Worm (Caenorhabditis elegans): ENCODE results near the gene srv-5.

Gene srv-5

ce11 chrX:4209131-4209530 is 43.0 kb upstream of the srv-5 start (continued):
- TF ChIP-seq ceh-30 (tag; optimal IDR thresholded peaks at IDR 0.05): peak; percentile 78
- no peak for TF ChIP-seq fkh-6 (tag; optimal IDR thresholded peaks at IDR 0.05)
- TF ChIP-seq ama-1 (optimal IDR thresholded peaks at IDR 0.05): no peak
- peak; percentile 95 for TF ChIP-seq tbx-2 (tag; optimal IDR thresholded peaks at IDR 0.05)
- peak; percentile 82 for TF ChIP-seq ceh-22 (tag; optimal IDR thresholded peaks at IDR 0.05)
- peak; percentile 95 for TF ChIP-seq unc-42 (tag; optimal IDR thresholded peaks at IDR 0.05)
- peak; percentile 94 for TF ChIP-seq rnt-1 (tag; optimal IDR thresholded peaks at IDR 0.05)
- peak; percentile 97 for TF ChIP-seq ref-2 (tag; optimal IDR thresholded peaks at IDR 0.05)
- TF ChIP-seq hlh-6 (tag; optimal IDR thresholded peaks at IDR 0.05): peak; percentile 35
- peak; percentile 52 for TF ChIP-seq ets-4 (tag; optimal IDR thresholded peaks at IDR 0.05)
- TF ChIP-seq sdc-2 (tag; optimal IDR thresholded peaks at IDR 0.05): peak; percentile 100
- TF ChIP-seq C08G9.2 (tag; optimal IDR thresholded peaks at IDR 0.05): peak; percentile 78
- TF ChIP-seq odd-2 (tag; optimal IDR thresholded peaks at IDR 0.05): peak; percentile 36
- TF ChIP-seq ceh-31 (tag; optimal IDR thresholded peaks at IDR 0.05): peak; percentile 98
- no peak for TF ChIP-seq zip-5 (tag; optimal IDR thresholded peaks at IDR 0.05)
- TF ChIP-seq pax-1 (tag; optimal IDR thresholded peaks at IDR 0.05): peak; percentile 83
- TF ChIP-seq sox-4 (tag; optimal IDR thresholded peaks at IDR 0.05): peak; percentile 73
- TF ChIP-seq madf-2 (tag; optimal IDR thresholded peaks at IDR 0.05): peak; percentile 67
- TF ChIP-seq nfya-1 (tag; optimal IDR thresholded peaks at IDR 0.05): peak; percentile 98
- peak; percentile 77 for TF ChIP-seq F13H6.1 (tag; optimal IDR thresholded peaks at IDR 0.05)
- peak; percentile 75 for TF ChIP-seq ceh-45 (GFP tag; IDR thresholded peaks at IDR 0.05)
- TF ChIP-seq fax-1 (tag; optimal IDR thresholded peaks at IDR 0.05): peak; percentile 6
- TF ChIP-seq hlh-15 (tag; optimal IDR thresholded peaks at IDR 0.05): peak; percentile 16
- TF ChIP-seq pros-1 (tag; optimal IDR thresholded peaks at IDR 0.05): peak; percentile 94
- peak; percentile 95 for TF ChIP-seq dve-1 (tag; optimal IDR thresholded peaks at IDR 0.05)
- TF ChIP-seq unc-86 (tag; optimal IDR thresholded peaks at IDR 0.05): peak; percentile 90
- peak; percentile 63 for TF ChIP-seq gmeb-2 (tag; optimal IDR thresholded peaks at IDR 0.05)
- no peak for TF ChIP-seq pag-3 (tag; optimal IDR thresholded peaks at IDR 0.05; ENCODE audit: borderline replicate concordance)
- peak; percentile 85 for TF ChIP-seq K09A11.1 (tag; optimal IDR thresholded peaks at IDR 0.05; ENCODE audit: insufficient read depth)
- TF ChIP-seq ttx-3 (tag; optimal IDR thresholded peaks at IDR 0.05): peak; percentile 70
- TF ChIP-seq K02D7.2 (tag; optimal IDR thresholded peaks at IDR 0.05): no peak

DNA sequence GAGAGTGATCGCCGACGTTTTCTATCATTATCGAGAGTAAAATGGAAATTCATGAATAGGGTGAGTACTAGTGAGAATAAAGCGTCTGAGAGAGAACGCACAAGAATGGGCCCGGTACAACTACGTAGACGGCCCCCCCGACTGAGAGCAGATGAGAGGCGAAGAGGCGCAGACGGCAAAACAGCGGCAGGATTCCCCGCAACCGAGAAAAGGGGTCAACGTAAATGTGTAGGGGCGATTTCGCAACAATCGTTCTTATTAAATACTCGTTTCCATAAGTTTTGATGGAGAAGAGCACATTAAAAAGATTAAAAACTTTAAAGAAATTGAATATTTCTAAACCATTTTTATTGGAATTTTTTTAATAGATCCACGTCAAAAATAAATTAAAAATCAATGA is 37.5 kb upstream of the srv-5 start:
- TF ChIP-seq ceh-2 (tag; optimal IDR thresholded peaks at IDR 0.05) (no peak), zip-5 (tag; optimal IDR thresholded peaks at IDR 0.05) (no peak), tbx-2 (tag; optimal IDR thresholded peaks at IDR 0.05) (peak; percentile 29), nfya-1 (tag; optimal IDR thresholded peaks at IDR 0.05) (peak; percentile 8), ceh-19 (GFP tag; optimal IDR thresholded peaks at IDR 0.05) (no peak), sdc-2 (tag; optimal IDR thresholded peaks at IDR 0.05) (peak; percentile 74)

DNA sequence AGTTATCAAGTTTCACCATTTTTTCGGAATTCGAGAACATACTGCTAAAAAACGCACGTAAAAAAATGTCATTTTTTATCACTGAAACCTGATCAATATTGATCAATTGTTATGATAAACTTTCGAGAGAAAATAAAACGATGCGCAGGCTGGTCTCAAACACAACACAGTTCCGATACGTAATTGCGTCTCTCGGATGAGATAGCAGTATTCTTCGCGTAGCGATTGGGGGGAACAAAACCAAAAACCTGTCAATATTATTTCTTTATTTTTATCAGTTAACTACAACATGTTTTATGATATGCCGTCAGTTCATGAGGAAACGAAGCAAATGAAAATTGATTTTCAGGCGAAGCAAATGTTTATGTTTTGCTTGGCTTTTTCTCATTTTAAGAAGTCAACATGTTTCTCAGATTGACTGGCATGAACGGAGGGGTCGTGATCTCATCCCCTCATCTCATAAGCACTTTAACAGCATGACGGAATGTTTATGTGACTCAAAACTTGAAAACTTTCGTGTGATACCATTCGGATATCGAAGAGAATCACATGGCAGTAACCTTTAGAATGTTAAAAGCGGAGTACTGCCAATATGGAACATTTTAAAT is 36.5 kb upstream of the srv-5 start:
- no peak for TF ChIP-seq ztf-16 (tag; optimal IDR thresholded peaks at IDR 0.05)
- TF ChIP-seq fax-1 (tag; optimal IDR thresholded peaks at IDR 0.05): no peak
- peak; percentile 65 for TF ChIP-seq elt-2 (tag; optimal IDR thresholded peaks at IDR 0.05)
- no peak for TF ChIP-seq K02D7.2 (tag; optimal IDR thresholded peaks at IDR 0.05)

DNA sequence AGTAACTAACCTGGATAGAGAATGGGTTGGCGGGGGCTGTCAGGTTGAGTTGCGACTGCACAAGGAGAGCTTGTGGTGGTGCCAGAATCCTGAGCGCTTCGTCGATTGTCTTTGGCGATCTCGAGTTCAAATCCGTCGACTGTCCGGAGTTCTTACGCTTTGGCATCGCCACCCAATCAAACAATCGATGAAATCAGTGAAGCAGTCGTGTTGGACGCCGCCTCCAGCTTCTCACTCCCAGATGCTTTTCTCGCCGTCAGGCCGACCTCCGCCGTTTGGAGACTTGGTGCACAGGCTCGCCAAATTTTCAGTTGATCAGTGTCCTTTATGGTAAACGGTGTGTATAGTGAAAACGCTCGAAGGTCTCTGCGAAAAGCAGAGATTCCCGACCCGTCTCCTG is 35.3 kb upstream of the srv-5 start, which contains the start of the genes F20B6.10 and hpk-1:
Gene F20B6.10 (minus strand): TSS at position 303 of the 400 bp plus-strand sequence.
Gene hpk-1 (minus strand): TSS at position 397 of the 400 bp plus-strand sequence.
- TF ChIP-seq C08G9.2 (tag; optimal IDR thresholded peaks at IDR 0.05): no peak
- TF ChIP-seq gmeb-2 (tag; optimal IDR thresholded peaks at IDR 0.05): no peak
- TF ChIP-seq ceh-2 (tag; optimal IDR thresholded peaks at IDR 0.05): no peak
- TF ChIP-seq nhr-11 (tag; optimal IDR thresholded peaks at IDR 0.05): no peak
